Worm (Caenorhabditis elegans): ENCODE results near the gene paf-2.

DNA sequence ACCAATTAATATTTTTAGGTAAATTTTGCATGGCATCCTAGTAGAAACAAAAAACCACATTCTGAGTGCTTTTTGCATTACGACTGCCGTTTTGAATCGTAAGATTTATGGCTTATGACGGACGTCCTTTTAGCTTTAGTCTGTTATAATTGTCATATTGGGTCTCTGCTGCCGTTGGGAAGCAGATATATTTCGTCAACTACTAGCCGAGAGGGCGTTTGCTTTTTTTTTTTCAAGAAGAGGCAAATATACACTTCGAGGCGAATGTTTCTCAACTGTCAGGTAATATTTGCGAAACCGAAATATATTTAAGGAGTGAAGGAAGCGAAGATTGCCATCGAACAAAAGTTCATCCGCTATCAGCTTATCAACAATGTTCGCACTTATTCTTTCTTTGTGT lies 46.4 kb upstream of the paf-2 start, which contains the start of gene F14H12.3:
- no peak for TF ChIP-seq dao-5 (tag; optimal IDR thresholded peaks at IDR 0.05)
- TF ChIP-seq W03F9.2 (tag; optimal IDR thresholded peaks at IDR 0.05): no peak
- no peak for TF ChIP-seq him-1 (tag; optimal IDR thresholded peaks at IDR 0.05)
